Fruit fly (Drosophila melanogaster): Measurements from ENCODE around the gene TkR99D.

The TkR99D gene

DNA sequence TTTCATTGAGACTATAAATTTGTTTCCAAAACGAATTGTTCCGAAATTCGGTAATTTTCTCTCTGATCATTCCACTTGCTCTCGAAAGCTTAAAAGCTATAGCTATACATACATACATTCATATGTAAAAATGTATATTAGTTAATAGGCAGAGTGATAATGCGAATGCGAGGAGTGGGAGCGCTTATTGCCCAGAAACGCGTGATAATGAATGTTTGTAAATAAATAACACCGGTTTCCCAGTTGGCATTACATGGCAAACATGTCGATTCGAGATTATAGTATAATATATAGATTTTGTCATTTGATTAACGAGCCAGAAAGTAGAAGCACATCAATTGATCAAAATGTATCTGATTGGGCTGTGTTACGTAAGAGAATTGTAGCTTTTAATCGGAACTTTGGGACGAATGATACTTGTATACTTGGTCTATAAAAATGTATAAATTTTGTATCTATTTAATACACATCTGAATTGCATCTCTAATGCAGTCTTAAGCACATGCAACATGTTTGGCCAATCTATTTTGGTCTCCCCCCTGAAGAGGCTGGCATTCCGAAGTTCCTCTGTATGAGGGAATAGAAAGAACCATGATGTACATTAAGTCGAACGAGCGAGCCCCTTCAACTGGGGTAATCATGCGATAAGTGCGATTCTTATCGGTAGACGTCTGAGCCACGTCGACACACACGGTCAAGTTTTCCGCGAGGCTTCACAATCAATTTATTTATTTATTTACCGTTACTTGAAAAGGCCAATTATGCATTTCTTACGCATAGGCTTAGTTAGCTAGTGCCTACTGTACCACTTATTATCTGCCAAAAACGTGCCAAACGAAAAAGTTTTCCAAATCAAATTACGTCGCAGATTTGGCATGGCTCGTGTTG lies 43.6 kb upstream of the TkR99D start (continued):
- no peak for TF ChIP-seq Hr78 (GFP tag; optimal IDR thresholded peaks at IDR 0.05)
- no peak for TF ChIP-seq Bgb (GFP tag; IDR thresholded peaks at IDR 0.05; ENCODE audit: partially characterized antibody)
- TF ChIP-seq sima (GFP tag; optimal IDR thresholded peaks at IDR 0.05), result no peak
- TF ChIP-seq prd (optimal IDR thresholded peaks at IDR 0.05), result no peak
- peak; percentile 35; the same call in 1 of the 3 replicates for TF ChIP-seq prd (GFP tag; IDR thresholded peaks at IDR 0.05)
- TF ChIP-seq Myb (GFP tag; optimal IDR thresholded peaks at IDR 0.05), result peak; percentile 2
- peak; percentile 43 for TF ChIP-seq CG31224 (GFP tag; IDR thresholded peaks at IDR 0.05)
- TF ChIP-seq CG9797 (GFP tag; optimal IDR thresholded peaks at IDR 0.05), result no peak
- TF ChIP-seq abd-A (tag; optimal IDR thresholded peaks at IDR 0.05), result no peak
- no peak for TF ChIP-seq phol (tag; optimal IDR thresholded peaks at IDR 0.05)
- peak; percentile 31 for TF ChIP-seq CG6765 (GFP tag; optimal IDR thresholded peaks at IDR 0.05)
- no peak for TF ChIP-seq wdn (GFP tag; IDR thresholded peaks at IDR 0.05)
- no peak for TF ChIP-seq CG3163 (GFP tag; optimal IDR thresholded peaks at IDR 0.05)
- no peak for TF ChIP-seq CG3065 (GFP tag; optimal IDR thresholded peaks at IDR 0.05)
- no peak for TF ChIP-seq CG18619 (GFP tag; optimal IDR thresholded peaks at IDR 0.05)
- TF ChIP-seq gem (tag; optimal IDR thresholded peaks at IDR 0.05), result no peak
- TF ChIP-seq h (optimal IDR thresholded peaks at IDR 0.05), result no peak
- no peak for TF ChIP-seq CG15073 (GFP tag; optimal IDR thresholded peaks at IDR 0.05)
- peak; percentile 23 for TF ChIP-seq bcd (GFP tag; optimal IDR thresholded peaks at IDR 0.05)
- TF ChIP-seq twi (tag; optimal IDR thresholded peaks at IDR 0.05), result no peak
- TF ChIP-seq mirr (GFP tag; optimal IDR thresholded peaks at IDR 0.05), result peak; percentile 64
- no peak for TF ChIP-seq Bdp1 (GFP tag; optimal IDR thresholded peaks at IDR 0.05)
- peak; percentile 27; the same call in 1 of the 2 replicates for TF ChIP-seq CG9215 (GFP tag; IDR thresholded peaks at IDR 0.05)
- TF ChIP-seq crc (GFP tag; optimal IDR thresholded peaks at IDR 0.05), result no peak
- peak; percentile 49 for TF ChIP-seq CG2678 (tag; optimal IDR thresholded peaks at IDR 0.05)
- TF ChIP-seq Dp (GFP tag; optimal IDR thresholded peaks at IDR 0.05), result no peak
- TF ChIP-seq CG2889 (GFP tag; IDR thresholded peaks at IDR 0.05), result no peak
- peak; percentile 60 for TF ChIP-seq mam (GFP tag; optimal IDR thresholded peaks at IDR 0.05)
- TF ChIP-seq odd (GFP tag; optimal IDR thresholded peaks at IDR 0.05), result no peak
- peak; percentile 85 for TF ChIP-seq CG10274 (GFP tag; optimal IDR thresholded peaks at IDR 0.05)
- TF ChIP-seq tna (GFP tag; IDR thresholded peaks at IDR 0.05; ENCODE audit: partially characterized antibody), result no peak
- no peak for TF ChIP-seq CG16813 (GFP tag; IDR thresholded peaks at IDR 0.05; ENCODE audit: partially characterized antibody)
- TF ChIP-seq lov (optimal IDR thresholded peaks at IDR 0.05), result no peak
- no peak for TF ChIP-seq lov (GFP tag; IDR thresholded peaks at IDR 0.05)
- TF ChIP-seq CG11504 (tag; optimal IDR thresholded peaks at IDR 0.05), result no peak
- no peak for TF ChIP-seq CG8478 (optimal IDR thresholded peaks at IDR 0.05)
- TF ChIP-seq CG8359 (GFP tag; optimal IDR thresholded peaks at IDR 0.05; ENCODE audit: borderline replicate concordance), result no peak
- no peak for TF ChIP-seq PHDP (tag; optimal IDR thresholded peaks at IDR 0.05)
- peak; percentile 36; the same call in 1 of the 2 replicates for TF ChIP-seq al (GFP tag; IDR thresholded peaks at IDR 0.05)
- TF ChIP-seq disco-r (GFP tag; optimal IDR thresholded peaks at IDR 0.05), result no peak
- no peak for TF ChIP-seq BEAF-32 (GFP tag; optimal IDR thresholded peaks at IDR 0.05)
- TF ChIP-seq gsb-n (tag; optimal IDR thresholded peaks at IDR 0.05), result no peak
- TF ChIP-seq Gug (GFP tag; IDR thresholded peaks at IDR 0.05), result 0 out of 4 replicates have a peak, but pooled peaks have one; percentile 20
- TF ChIP-seq nerfin-1 (tag; optimal IDR thresholded peaks at IDR 0.05), result no peak
- no peak for TF ChIP-seq CG4820 (GFP tag; optimal IDR thresholded peaks at IDR 0.05)
- TF ChIP-seq psq (GFP tag; optimal IDR thresholded peaks at IDR 0.05), result no peak
- no peak for TF ChIP-seq CG12236 (GFP tag; optimal IDR thresholded peaks at IDR 0.05)
- no peak for TF ChIP-seq CG1647 (GFP tag; optimal IDR thresholded peaks at IDR 0.05)
- TF ChIP-seq CG10543 (GFP tag; optimal IDR thresholded peaks at IDR 0.05), result peak; percentile 18
- no peak for TF ChIP-seq CG11696 (GFP tag; IDR thresholded peaks at IDR 0.05)
